Worm (Caenorhabditis elegans) whole organism, L4 larva: ENCODE measurements around the gene C52G5.2.

ENCODE experiments used
- Y75B8A.6 ChIP-seq: fragments of 200-800 bp; sonication (Bioruptor generic); IDR thresholded peaks from 2 replicates; pipeline ENCODE4 v1.3.6; 2022; ENCODE audit warnings: missing genetic modification reagents, missing genetic modification characterization, missing compliant biosample characterization
- ZK337.2 ChIP-seq: fragments of 200-800 bp; sonication (Bioruptor generic); IDR thresholded peaks from 2 replicates; pipeline ENCODE4 v1.3.6; 2022; ENCODE audit warnings: missing genetic modification reagents, missing genetic modification characterization, missing compliant biosample characterization
- aha-1 ChIP-seq: fragments of 150-350 bp; peaks from one replicate; lab custom pipeline; 2014; ENCODE audit warnings: missing biosample characterization, missing genetic modification characterization
- aly-2 ChIP-seq: sonication (generic microtip); optimal IDR thresholded peaks from 2 replicates; lab custom pipeline; 2018; ENCODE audit warnings: missing biosample characterization, missing genetic modification characterization
- attf-4 ChIP-seq: sonication (generic microtip); optimal IDR thresholded peaks from 3 replicates; lab custom pipeline; 2017; ENCODE audit warnings: missing biosample characterization, missing genetic modification characterization
- ceh-20 ChIP-seq: fragments of 200-800 bp; sonication (Bioruptor generic); IDR thresholded peaks from 2 replicates; pipeline ENCODE4 v1.3.6; 2022; ENCODE audit warnings: missing genetic modification reagents, missing genetic modification characterization, missing compliant biosample characterization
- ceh-28 ChIP-seq: fragments of 150-350 bp; optimal IDR thresholded peaks from 2 replicates; lab custom pipeline; 2014; ENCODE audit warnings: missing biosample characterization, missing genetic modification reagents, missing genetic modification characterization
- cey-2 ChIP-seq: sonication (generic microtip); optimal IDR thresholded peaks from 3 replicates; lab custom pipeline; 2017; ENCODE audit warnings: missing genetic modification characterization, mild to moderate bottlenecking, missing compliant biosample characterization, antibody characterized with exemption, borderline replicate concordance; ENCODE audit not compliant: insufficient read depth
- daf-16 ChIP-seq, 3 experiments: sonication (generic microtip); optimal IDR thresholded peaks; 2 replicates each; lab custom pipeline; 2016 to 2017; ENCODE audit warnings: missing genetic modification characterization in 3 of 3, missing genetic modification reagents in 3 of 3, mild to moderate bottlenecking in 2 of 3, missing compliant biosample characterization in 2 of 3, missing biosample characterization in 1 of 3, moderate library complexity in 1 of 3
- dmd-6 ChIP-seq: fragments of 200-800 bp; sonication (Bioruptor generic); IDR thresholded peaks from 2 replicates; pipeline ENCODE4 v1.3.6; 2022; ENCODE audit warnings: missing genetic modification reagents, missing genetic modification characterization, missing compliant biosample characterization
- dmd-9 ChIP-seq: fragments of 200-800 bp; sonication (Bioruptor generic); IDR thresholded peaks from 2 replicates; pipeline ENCODE4 v1.3.6; 2022; ENCODE audit warnings: missing genetic modification reagents, missing genetic modification characterization, missing compliant biosample characterization
- egl-43 ChIP-seq: fragments of 200-800 bp; sonication (Bioruptor generic); IDR thresholded peaks from 2 replicates; pipeline ENCODE4 v1.3.6; 2022; ENCODE audit warnings: missing genetic modification reagents, missing genetic modification characterization, missing compliant biosample characterization
- hlh-11 ChIP-seq: fragments of 200-800 bp; sonication (Bioruptor generic); optimal IDR thresholded peaks from 2 replicates; lab custom pipeline; 2018; ENCODE audit warnings: mild to moderate bottlenecking, missing genetic modification characterization, missing compliant biosample characterization
- hlh-30 ChIP-seq: sonication (generic microtip); optimal IDR thresholded peaks from 2 replicates; lab custom pipeline; 2017; ENCODE audit warnings: antibody characterized with exemption, mild to moderate bottlenecking, missing genetic modification characterization, missing compliant biosample characterization; ENCODE audit not compliant: insufficient read depth
- hmg-1.1 ChIP-seq: fragments of 200-800 bp; sonication (Bioruptor generic); IDR thresholded peaks from 2 replicates; pipeline ENCODE4 v1.3.6; 2022; ENCODE audit warnings: missing genetic modification reagents, missing genetic modification characterization, missing compliant biosample characterization
- lin-1 ChIP-seq: fragments of 200-800 bp; sonication (Bioruptor generic); IDR thresholded peaks from 2 replicates; pipeline ENCODE4 v1.3.6; 2022; ENCODE audit warnings: missing genetic modification reagents, missing genetic modification characterization, missing compliant biosample characterization
- lin-15B ChIP-seq: fragments of 150-350 bp; sonication (generic microtip); optimal IDR thresholded peaks from 3 replicates; lab custom pipeline; 2014; ENCODE audit warnings: missing biosample characterization, missing genetic modification characterization
- lin-38 ChIP-seq: fragments of 200-800 bp; sonication (Bioruptor generic); IDR thresholded peaks from 2 replicates; pipeline ENCODE4 v1.3.6; 2022; ENCODE audit warnings: missing genetic modification reagents, missing genetic modification characterization, missing compliant biosample characterization
- madf-5 ChIP-seq, 2 experiments: fragments of 200-800 bp; sonication (Bioruptor generic); IDR thresholded peaks; 2 replicates each; pipeline ENCODE4 v1.3.6; 2022; ENCODE audit warnings: missing compliant biosample characterization in 2 of 2, missing genetic modification characterization in 2 of 2
- mdl-1 ChIP-seq, 2 experiments: fragments of 150-350 bp in 1 of 2; sonication (generic microtip) in 1 of 2; optimal IDR thresholded peaks; 2 replicates each; lab custom pipeline; 2014 to 2017; ENCODE audit warnings: missing biosample characterization in 2 of 2, missing genetic modification characterization in 2 of 2
- mes-2 ChIP-seq: sonication (generic microtip); optimal IDR thresholded peaks from 2 replicates; lab custom pipeline; 2016; ENCODE audit warnings: missing genotype, mild to moderate bottlenecking, missing genetic modification characterization, missing compliant biosample characterization; ENCODE audit not compliant: poor library complexity, severe bottlenecking
- nhr-11 ChIP-seq: fragments of 150-350 bp; optimal IDR thresholded peaks from 2 replicates; lab custom pipeline; 2014; ENCODE audit warnings: missing biosample characterization, missing genetic modification characterization
- nhr-28 ChIP-seq: fragments of 150-350 bp; optimal IDR thresholded peaks from 2 replicates; lab custom pipeline; 2014; ENCODE audit warnings: missing biosample characterization, missing genetic modification characterization
- nhr-41 ChIP-seq: fragments of 200-800 bp; sonication (Bioruptor generic); IDR thresholded peaks from 2 replicates; pipeline ENCODE4 v1.3.6; 2022; ENCODE audit warnings: missing genetic modification reagents, missing genetic modification characterization, missing compliant biosample characterization
- nhr-42 ChIP-seq: fragments of 200-800 bp; sonication (Bioruptor generic); IDR thresholded peaks from 2 replicates; pipeline ENCODE4 v1.3.6; 2022; ENCODE audit warnings: missing genetic modification characterization, missing compliant biosample characterization
- nhr-6 ChIP-seq: fragments of 150-350 bp; optimal IDR thresholded peaks from 2 replicates; lab custom pipeline; 2014; ENCODE audit warnings: missing biosample characterization, missing genetic modification characterization
- nhr-77 ChIP-seq: fragments of 150-350 bp; optimal IDR thresholded peaks from 2 replicates; lab custom pipeline; 2014; ENCODE audit warnings: missing biosample characterization, missing genetic modification characterization
- pqm-1 ChIP-seq: sonication (generic microtip); optimal IDR thresholded peaks from 2 replicates; lab custom pipeline; 2017; ENCODE audit warnings: missing biosample characterization, missing genetic modification characterization
- snpc-1.2 ChIP-seq: fragments of 200-800 bp; sonication (Bioruptor generic); IDR thresholded peaks from 2 replicates; pipeline ENCODE4 v1.3.6; 2022; ENCODE audit warnings: missing genetic modification reagents, missing genetic modification characterization, missing compliant biosample characterization
- spr-1 ChIP-seq: sonication (generic microtip); optimal IDR thresholded peaks from 2 replicates; lab custom pipeline; 2016; ENCODE audit warnings: mild to moderate bottlenecking, missing genetic modification characterization, missing compliant biosample characterization
- tra-1 ChIP-seq: fragments of 200-800 bp; sonication (Bioruptor generic); IDR thresholded peaks from 2 replicates; pipeline ENCODE4 v1.3.6; 2022; ENCODE audit warnings: missing genetic modification reagents, missing genetic modification characterization, missing compliant biosample characterization
- unc-62 ChIP-seq, 3 experiments: fragments of 150-350 bp in 1 of 3; sonication (generic microtip); optimal IDR thresholded peaks in 2 of 3; peaks in 1 of 3; 1 replicate in 1 of 3; 2 replicates in 2 of 3; lab custom pipeline; 2014 to 2017; ENCODE audit warnings: missing biosample characterization in 3 of 3, missing genetic modification characterization in 3 of 3, missing genetic modification reagents in 3 of 3, missing genotype in 1 of 3
- zfp-2 ChIP-seq: sonication (generic microtip); optimal IDR thresholded peaks from 2 replicates; lab custom pipeline; 2016; ENCODE audit warnings: mild to moderate bottlenecking, missing genetic modification characterization, missing compliant biosample characterization
- ztf-7 ChIP-seq: fragments of 150-350 bp; optimal IDR thresholded peaks from 2 replicates; lab custom pipeline; 2014; ENCODE audit warnings: missing biosample characterization, missing genetic modification characterization

C52G5.2 gene

ce11 chrX:12808085-12808922 is 34.8 kb upstream of the C52G5.2 start, which contains the start of gene nhr-27 (continued):
- TF ChIP-seq nhr-11 (tag; lab: Kevin White, UChicago) (no peak), hlh-30 (tag; lab: Kevin White, UChicago) (peak; percentile 19), spr-1 (no peak), ZK337.2 (GFP tag; lab: Robert Waterston, UW) (no peak), Y75B8A.6 (no peak), aly-2 (no peak), mes-2 (tag; lab: Kevin White, UChicago) (no peak), snpc-1.2 (no peak), hmg-1.1 (no peak)

DNA sequence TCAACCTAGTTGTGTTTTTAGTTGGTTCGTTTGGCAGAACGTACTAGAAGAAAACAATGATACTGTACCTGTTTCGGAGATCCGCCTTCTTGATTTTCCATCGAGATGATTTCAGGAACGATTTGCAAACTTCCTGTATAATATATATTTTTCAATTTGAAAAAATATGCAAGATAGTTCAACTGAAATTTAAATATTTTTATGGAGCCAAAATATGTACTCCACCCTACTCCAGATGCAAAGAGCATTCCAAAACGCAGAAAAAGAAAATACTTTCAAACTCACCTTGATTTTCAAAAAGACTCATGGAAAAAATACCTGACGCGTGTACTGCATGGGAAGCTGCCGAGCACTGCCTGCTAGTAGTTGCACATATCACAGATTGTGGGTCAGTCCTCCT is 29.6 kb upstream of the C52G5.2 start, which contains the start of gene gei-3:
Gene gei-3 (minus strand): TSS at position 101 of the 400 bp plus-strand sequence.
- no peak for TF ChIP-seq egl-43 (GFP tag; lab: Robert Waterston, UW)
- no peak for TF ChIP-seq nhr-6 (tag; lab: Kevin White, UChicago)
- TF ChIP-seq nhr-77, result no peak
- no peak for TF ChIP-seq mdl-1 (tag; optimal IDR thresholded peaks at IDR 0.05; lab: Kevin White, UChicago)
- no peak for TF ChIP-seq dmd-9 (GFP tag; lab: Robert Waterston, UW)
- no peak for TF ChIP-seq madf-5 (GFP tag; IDR thresholded peaks at IDR 0.05; lab: Robert Waterston, UW)

- no peak for TF ChIP-seq ztf-7 (tag; lab: Kevin White, UChicago)
- peak; percentile 23 for TF ChIP-seq aha-1 (tag; lab: Kevin White, UChicago)
Measured at ce11 chrX:12815367-12815766, 27.7 kb upstream of the C52G5.2 start.

DNA sequence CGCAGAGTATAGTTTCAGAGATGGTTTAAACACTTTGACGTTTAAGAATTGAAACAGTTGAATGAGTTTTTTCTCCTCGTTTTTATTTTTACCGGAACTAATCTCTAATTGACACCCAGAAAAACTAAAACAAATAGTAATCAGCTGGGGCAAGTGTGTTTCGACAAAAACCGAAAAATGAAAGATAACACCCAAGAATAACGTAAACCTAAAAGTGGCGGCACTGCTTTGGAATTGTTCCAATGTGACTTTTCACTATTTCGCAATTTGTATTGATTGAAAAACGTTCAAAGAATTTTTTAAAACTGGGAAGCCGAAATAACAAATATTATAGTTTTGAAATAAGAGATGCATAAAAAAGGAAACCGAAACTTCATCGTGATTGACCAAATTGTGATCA is 24.3 kb upstream of the C52G5.2 start:
- peak; percentile 24 for TF ChIP-seq pqm-1 (tag; lab: Kevin White, UChicago)
- no peak for TF ChIP-seq daf-16 (GFP tag; optimal IDR thresholded peaks at IDR 0.05; lab: Kevin White, UChicago)
- peak; percentile 74 for TF ChIP-seq daf-16 (tag; optimal IDR thresholded peaks at IDR 0.05; lab: Kevin White, UChicago)
- peak; percentile 33 for TF ChIP-seq nhr-28 (tag; lab: Kevin White, UChicago)
- TF ChIP-seq dmd-6 (GFP tag; lab: Robert Waterston, UW), result peak; percentile 20; the same call in 1 of the 2 replicates
- TF ChIP-seq lin-1 (GFP tag; lab: Robert Waterston, UW), result no peak

DNA sequence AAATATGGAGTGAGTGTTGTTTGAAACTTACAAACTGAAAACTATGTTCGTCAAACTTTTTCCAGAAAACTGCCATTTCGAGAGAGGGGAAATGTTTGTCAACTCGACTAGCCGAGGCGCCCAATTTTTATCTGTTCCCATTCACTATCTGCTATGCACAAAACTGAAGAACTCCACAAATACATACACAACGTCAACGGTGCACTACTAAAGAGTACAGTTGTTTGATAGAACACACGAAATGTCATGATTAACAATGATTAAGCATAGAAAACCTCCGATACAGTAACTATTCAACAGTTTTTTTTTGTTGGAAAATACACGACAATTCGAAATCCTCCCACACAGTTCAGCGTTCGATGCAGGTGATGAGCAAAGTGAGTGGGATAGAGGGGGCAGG is 23.6 kb upstream of the C52G5.2 start:
- TF ChIP-seq nhr-28 (tag; lab: Kevin White, UChicago) (peak; percentile 62), attf-4 (tag; lab: Kevin White, UChicago) (no peak), ceh-28 (tag; lab: Kevin White, UChicago) (no peak), lin-38 (GFP tag; lab: Robert Waterston, UW) (no peak), unc-62 (GFP tag; optimal IDR thresholded peaks at IDR 0.05 in 1 of 2; lab: Kevin White, UChicago) (no peak), unc-62 (tag; optimal IDR thresholded peaks at IDR 0.05; lab: Kevin White, UChicago) (no peak), tra-1 (GFP tag; lab: Robert Waterston, UW) (no peak), aha-1 (tag; lab: Kevin White, UChicago) (no peak), ceh-20 (no peak), cey-2 (tag; lab: Kevin White, UChicago) (no peak), nhr-41 (GFP tag; lab: Robert Waterston, UW) (no peak), lin-15B (tag; lab: Kevin White, UChicago) (no peak), hlh-30 (tag; lab: Kevin White, UChicago) (no peak), mes-2 (tag; lab: Kevin White, UChicago) (no peak), hlh-11 (tag; lab: Kevin White, UChicago) (no peak), pqm-1 (tag; lab: Kevin White, UChicago) (peak; percentile 32), ztf-7 (tag; lab: Kevin White, UChicago) (no peak), nhr-42 (no peak), daf-16 (GFP tag; optimal IDR thresholded peaks at IDR 0.05; lab: Kevin White, UChicago) (no peak), daf-16 (tag; optimal IDR thresholded peaks at IDR 0.05; lab: Kevin White, UChicago) (peak; percentile 75), zfp-2 (no peak)
